Worm (Caenorhabditis elegans): ENCODE data around the gene ZK1320.5.

Gene ZK1320.5

ce11 chrII:9665577-9665976, at the start of gene ZK1320.5:
Gene ZK1320.5 (minus strand): TSS chrII:9665677.
- TF ChIP-seq med-1 (GFP tag; optimal IDR thresholded peaks at IDR 0.05; ENCODE audit: insufficient read depth) = no peak
- no peak for TF ChIP-seq ref-1 (GFP tag; conservative IDR thresholded peaks at IDR 0.05)
- no peak for TF ChIP-seq cog-1 (tag; optimal IDR thresholded peaks at IDR 0.05)
- no peak for TF ChIP-seq ztf-23 (GFP tag; IDR thresholded peaks at IDR 0.05)
- no peak for TF ChIP-seq klf-2 (GFP tag; conservative IDR thresholded peaks at IDR 0.05)
- no peak for TF ChIP-seq T22C8.4 (GFP tag; IDR thresholded peaks at IDR 0.05)
- no peak for TF ChIP-seq tab-1 (GFP tag; IDR thresholded peaks at IDR 0.05)
- no peak for TF ChIP-seq ztf-29 (GFP tag; IDR thresholded peaks at IDR 0.05)

- peak; percentile 34; the same call in 1 of the 2 replicates for TF ChIP-seq tab-1 (GFP tag; IDR thresholded peaks at IDR 0.05)
- no peak for TF ChIP-seq cog-1 (tag; optimal IDR thresholded peaks at IDR 0.05)
Observed at ce11 chrII:9713083-9713482, 47.6 kb upstream of the ZK1320.5 start.

- no peak for TF ChIP-seq tab-1 (GFP tag; IDR thresholded peaks at IDR 0.05)
- TF ChIP-seq ztf-23 (GFP tag; IDR thresholded peaks at IDR 0.05) = no peak
- TF ChIP-seq ztf-29 (GFP tag; IDR thresholded peaks at IDR 0.05) = no peak
- TF ChIP-seq med-1 (GFP tag; optimal IDR thresholded peaks at IDR 0.05; ENCODE audit: insufficient read depth) = no peak
- TF ChIP-seq flt-1 (GFP tag; IDR thresholded peaks at IDR 0.05) = no peak
- no peak for TF ChIP-seq ref-1 (GFP tag; conservative IDR thresholded peaks at IDR 0.05)
- no peak for TF ChIP-seq klf-2 (GFP tag; conservative IDR thresholded peaks at IDR 0.05)
- TF ChIP-seq cog-1 (tag; optimal IDR thresholded peaks at IDR 0.05) = no peak
- no peak for TF ChIP-seq T22C8.4 (GFP tag; IDR thresholded peaks at IDR 0.05)
Observed at ce11 chrII:9708835-9709299, 43.4 kb upstream of the ZK1320.5 start, which contains the start of gene glt-5. Gene glt-5 (minus strand): TSS chrII:9708885.

ce11 chrII:9706207-9706606, 40.7 kb upstream of the ZK1320.5 start, which contains the start of gene Y53C12A.3:
Gene Y53C12A.3 (minus strand): TSS chrII:9706240.
- no peak for TF ChIP-seq ref-1 (GFP tag; conservative IDR thresholded peaks at IDR 0.05)
- 0 out of 2 replicates have a peak, but pooled peaks have one; percentile 7 for TF ChIP-seq ztf-23 (GFP tag; IDR thresholded peaks at IDR 0.05)
- TF ChIP-seq cog-1 (tag; optimal IDR thresholded peaks at IDR 0.05) = peak; percentile 23
- TF ChIP-seq tab-1 (GFP tag; IDR thresholded peaks at IDR 0.05) = no peak
- no peak for TF ChIP-seq T22C8.4 (GFP tag; IDR thresholded peaks at IDR 0.05)

- TF ChIP-seq ztf-23 (GFP tag; IDR thresholded peaks at IDR 0.05) = no peak
- TF ChIP-seq med-1 (GFP tag; optimal IDR thresholded peaks at IDR 0.05; ENCODE audit: insufficient read depth) = no peak
Observed at ce11 chrII:9704746-9705145, 39.3 kb upstream of the ZK1320.5 start, which contains the start of gene Y53C12A.10. Gene Y53C12A.10 (minus strand): TSS chrII:9704846.

- no peak for TF ChIP-seq klf-2 (GFP tag; conservative IDR thresholded peaks at IDR 0.05)
- no peak for TF ChIP-seq ztf-23 (GFP tag; IDR thresholded peaks at IDR 0.05)
- no peak for TF ChIP-seq cog-1 (tag; optimal IDR thresholded peaks at IDR 0.05)
- TF ChIP-seq ref-1 (GFP tag; conservative IDR thresholded peaks at IDR 0.05) = no peak
- no peak for TF ChIP-seq tab-1 (GFP tag; IDR thresholded peaks at IDR 0.05)
- no peak for TF ChIP-seq flt-1 (GFP tag; IDR thresholded peaks at IDR 0.05)
- TF ChIP-seq T22C8.4 (GFP tag; IDR thresholded peaks at IDR 0.05) = no peak
- TF ChIP-seq ztf-29 (GFP tag; IDR thresholded peaks at IDR 0.05) = no peak
- TF ChIP-seq med-1 (GFP tag; optimal IDR thresholded peaks at IDR 0.05; ENCODE audit: insufficient read depth) = no peak
Observed at ce11 chrII:9703601-9704000, 38.1 kb upstream of the ZK1320.5 start, which contains the start of gene mop-25.2. Gene mop-25.2 (minus strand): TSS chrII:9703701.

- TF ChIP-seq ztf-29 (GFP tag; IDR thresholded peaks at IDR 0.05) (no peak), ztf-23 (GFP tag; IDR thresholded peaks at IDR 0.05) (no peak), ref-1 (GFP tag; conservative IDR thresholded peaks at IDR 0.05) (no peak)
Observed at ce11 chrII:9700363-9700762, 34.9 kb upstream of the ZK1320.5 start, which contains the start of the genes Y53C12A.8 and Y53C12A.7. Gene Y53C12A.8 (minus strand): TSS chrII:9700463. Gene Y53C12A.7 (plus strand): TSS chrII:9700543.

- TF ChIP-seq flt-1 (GFP tag; IDR thresholded peaks at IDR 0.05) (no peak), klf-2 (GFP tag; conservative IDR thresholded peaks at IDR 0.05) (no peak), ztf-23 (GFP tag; IDR thresholded peaks at IDR 0.05) (no peak), tab-1 (GFP tag; IDR thresholded peaks at IDR 0.05) (no peak), ztf-29 (GFP tag; IDR thresholded peaks at IDR 0.05) (no peak), T22C8.4 (GFP tag; IDR thresholded peaks at IDR 0.05) (no peak), ref-1 (GFP tag; conservative IDR thresholded peaks at IDR 0.05) (no peak), cog-1 (tag; optimal IDR thresholded peaks at IDR 0.05) (no peak), med-1 (GFP tag; optimal IDR thresholded peaks at IDR 0.05; ENCODE audit: insufficient read depth) (no peak)
Observed at ce11 chrII:9695942-9696341, 30.5 kb upstream of the ZK1320.5 start.

- TF ChIP-seq klf-2 (GFP tag; conservative IDR thresholded peaks at IDR 0.05) (no peak), cog-1 (tag; optimal IDR thresholded peaks at IDR 0.05) (no peak), med-1 (GFP tag; optimal IDR thresholded peaks at IDR 0.05; ENCODE audit: insufficient read depth) (no peak), ztf-23 (GFP tag; IDR thresholded peaks at IDR 0.05) (no peak), ref-1 (GFP tag; conservative IDR thresholded peaks at IDR 0.05) (no peak)
Observed at ce11 chrII:9691839-9692238, 26.4 kb upstream of the ZK1320.5 start, which contains the start of gene nlp-11. Gene nlp-11 (minus strand): TSS chrII:9691939.

- TF ChIP-seq ref-1 (GFP tag; conservative IDR thresholded peaks at IDR 0.05) (no peak), ztf-29 (GFP tag; IDR thresholded peaks at IDR 0.05) (no peak), klf-2 (GFP tag; conservative IDR thresholded peaks at IDR 0.05) (no peak), tab-1 (GFP tag; IDR thresholded peaks at IDR 0.05) (no peak), T22C8.4 (GFP tag; IDR thresholded peaks at IDR 0.05) (no peak), flt-1 (GFP tag; IDR thresholded peaks at IDR 0.05) (no peak)
Observed at ce11 chrII:9690067-9690632, 24.7 kb upstream of the ZK1320.5 start.
